Worm (Caenorhabditis elegans) whole organism, early embryonic: ENCODE measurements around the gene C33F10.8.

Experiments used
- ama-1 ChIP-seq: fragments of 150-350 bp; optimal IDR thresholded peaks from 2 replicates; lab custom pipeline; 2014
- ceh-13 ChIP-seq: fragments of 200-800 bp; sonication (Bioruptor generic); optimal IDR thresholded peaks from 2 replicates; lab custom pipeline; 2018; ENCODE audit warnings: mild to moderate bottlenecking, missing genetic modification characterization, missing compliant biosample characterization
- flt-1 ChIP-seq: fragments of 200-800 bp; sonication (Bioruptor generic); IDR thresholded peaks from 2 replicates; pipeline ENCODE4 v1.3.6; 2022; ENCODE audit warnings: missing genetic modification characterization, missing compliant biosample characterization
- hmg-4 ChIP-seq: fragments of 200-800 bp; sonication (Bioruptor generic); optimal IDR thresholded peaks from 2 replicates; lab custom pipeline; 2018; ENCODE audit warnings: mild to moderate bottlenecking, missing genetic modification characterization, missing compliant biosample characterization
- hnd-1 ChIP-seq: sonication (generic microtip); optimal IDR thresholded peaks from 2 replicates; lab custom pipeline; 2016; ENCODE audit warnings: missing genetic modification characterization, missing compliant biosample characterization
- pes-1 ChIP-seq: fragments of 200-800 bp; sonication (Bioruptor generic); IDR thresholded peaks from 2 replicates; pipeline ENCODE4 v1.3.6; 2022; ENCODE audit warnings: missing genetic modification reagents, missing genetic modification characterization, missing compliant biosample characterization
- sea-1 ChIP-seq: fragments of 200-800 bp; sonication (Bioruptor generic); conservative IDR thresholded peaks from 2 replicates; pipeline ENCODE4 v1.3.6; 2022; ENCODE audit warnings: missing genetic modification characterization, missing compliant biosample characterization

DNA sequence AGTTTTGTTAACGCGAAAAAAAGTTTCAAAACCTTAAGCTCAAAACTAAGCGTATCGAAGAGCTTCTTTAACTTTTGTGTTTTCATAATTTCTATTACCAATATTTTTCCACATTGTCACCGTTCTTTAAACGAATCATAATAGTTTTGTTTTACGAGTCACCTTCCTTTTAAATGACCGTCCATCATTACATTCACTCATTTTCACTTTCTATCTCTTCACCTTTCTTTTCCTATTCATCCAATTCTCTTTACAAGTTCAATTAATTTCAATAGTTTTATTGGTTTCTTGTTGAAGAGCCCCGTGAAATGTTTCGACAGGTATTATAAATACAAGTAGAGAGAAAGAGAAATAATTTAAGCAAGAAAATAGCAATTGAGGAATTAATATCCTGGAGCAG, 46.8 kb upstream of the C33F10.8 start:
- TF ChIP-seq ama-1 (lab: Kevin White, UChicago) (no peak), hmg-4 (GFP tag; lab: Kevin White, UChicago) (no peak), flt-1 (no peak), sea-1 (GFP tag; lab: Robert Waterston, UW) (no peak), ceh-13 (GFP tag; lab: Kevin White, UChicago) (no peak), hnd-1 (no peak), pes-1 (no peak)
